Worm (Caenorhabditis elegans) whole organism, young adult: ENCODE measurements around the gene cth-2.
A peak's percentile ranks its signal among the peaks of the same experiment; 100 is the strongest.

Source experiments
- F33H1.4 ChIP-seq: fragments of 200-800 bp; sonication (Bioruptor generic); IDR thresholded peaks from 2 replicates; pipeline ENCODE4 v1.3.6; 2022; ENCODE audit warnings: missing genetic modification reagents, missing genetic modification characterization, missing compliant biosample characterization
- F37B4.10 ChIP-seq: fragments of 200-800 bp; sonication (Bioruptor generic); IDR thresholded peaks from 2 replicates; pipeline ENCODE4 v1.3.6; 2022; ENCODE audit warnings: missing genetic modification characterization, missing compliant biosample characterization
- F49E8.2 ChIP-seq: sonication (generic microtip); optimal IDR thresholded peaks from 3 replicates; lab custom pipeline; 2017; ENCODE audit warnings: missing genetic modification characterization, mild to moderate bottlenecking, missing compliant biosample characterization, antibody characterized with exemption, moderate library complexity; ENCODE audit not compliant: insufficient read depth
- K12H6.12 ChIP-seq: fragments of 200-800 bp; sonication (Bioruptor generic); optimal IDR thresholded peaks from 2 replicates; lab custom pipeline; 2018; ENCODE audit warnings: mild to moderate bottlenecking, missing genetic modification characterization, missing compliant biosample characterization
- T26A5.8 ChIP-seq: sonication (generic microtip); optimal IDR thresholded peaks from 2 replicates; lab custom pipeline; 2016; ENCODE audit warnings: missing genetic modification characterization, missing compliant biosample characterization
- Y53F4B.3 ChIP-seq: fragments of 200-800 bp; sonication (Bioruptor generic); IDR thresholded peaks from 2 replicates; pipeline ENCODE4 v1.3.6; 2022; ENCODE audit warnings: missing genetic modification reagents, missing genetic modification characterization, missing compliant biosample characterization
- Y79H2A.3 ChIP-seq: fragments of 200-800 bp; sonication (Bioruptor generic); conservative IDR thresholded peaks from 2 replicates; pipeline ENCODE4 v1.3.6; 2022; ENCODE audit warnings: missing genetic modification reagents, missing genetic modification characterization, missing compliant biosample characterization
- atf-7 ChIP-seq: sonication (generic microtip); optimal IDR thresholded peaks from 2 replicates; lab custom pipeline; 2017; ENCODE audit warnings: mild to moderate bottlenecking, missing genetic modification characterization, missing compliant biosample characterization
- attf-3 ChIP-seq: fragments of 200-800 bp; sonication (Bioruptor generic); conservative IDR thresholded peaks from 2 replicates; pipeline ENCODE4 v1.3.6; 2022; ENCODE audit warnings: missing genetic modification reagents, missing genetic modification characterization, missing compliant biosample characterization
- attf-5 ChIP-seq: fragments of 200-800 bp; sonication (Bioruptor generic); optimal IDR thresholded peaks from 2 replicates; lab custom pipeline; 2018; ENCODE audit warnings: mild to moderate bottlenecking, missing genetic modification characterization, missing compliant biosample characterization
- ccch-3 ChIP-seq: fragments of 200-800 bp; sonication (Bioruptor generic); optimal IDR thresholded peaks from 2 replicates; lab custom pipeline; 2018; ENCODE audit warnings: mild to moderate bottlenecking, missing genetic modification characterization, missing compliant biosample characterization
- cebp-1 ChIP-seq, 2 experiments: fragments of 200-800 bp in 1 of 2; sonication (Bioruptor generic) in 1 of 2; sonication (generic microtip) in 1 of 2; IDR thresholded peaks in 1 of 2; optimal IDR thresholded peaks in 1 of 2; 2 replicates each; pipeline versions ENCODE4 v1.3.6 to Lab custom; 2017 to 2022; ENCODE audit warnings: missing compliant biosample characterization in 2 of 2, missing genetic modification characterization in 2 of 2, mild to moderate bottlenecking in 1 of 2, missing genetic modification reagents in 1 of 2, moderate library complexity in 1 of 2
- ceh-40 ChIP-seq: fragments of 200-800 bp; sonication (Bioruptor generic); IDR thresholded peaks from 2 replicates; pipeline ENCODE4 v1.3.6; 2022; ENCODE audit warnings: missing genetic modification characterization, missing compliant biosample characterization
- dox-1 ChIP-seq: fragments of 200-800 bp; sonication (Bioruptor generic); IDR thresholded peaks from 2 replicates; pipeline ENCODE4 v1.3.6; 2022; ENCODE audit warnings: missing genetic modification reagents, missing genetic modification characterization, missing compliant biosample characterization
- dpff-1 ChIP-seq: sonication (generic microtip); optimal IDR thresholded peaks from 2 replicates; lab custom pipeline; 2017; ENCODE audit warnings: mild to moderate bottlenecking, missing genetic modification characterization, missing compliant biosample characterization
- egl-18 ChIP-seq: fragments of 200-800 bp; sonication (Bioruptor generic); IDR thresholded peaks from 2 replicates; pipeline ENCODE4 v1.3.6; 2022; ENCODE audit warnings: missing genetic modification reagents, missing genetic modification characterization, missing compliant biosample characterization
- hlh-12 ChIP-seq: sonication (generic microtip); optimal IDR thresholded peaks from 2 replicates; lab custom pipeline; 2016; ENCODE audit warnings: missing genetic modification characterization, missing compliant biosample characterization
- hlh-26 ChIP-seq: fragments of 200-800 bp; sonication (Bioruptor generic); conservative IDR thresholded peaks from 2 replicates; pipeline ENCODE4 v1.3.6; 2022; ENCODE audit warnings: missing genetic modification reagents, missing genetic modification characterization, missing compliant biosample characterization
- hmg-1.2 ChIP-seq: fragments of 200-800 bp; sonication (Bioruptor generic); IDR thresholded peaks from 2 replicates; pipeline ENCODE4 v1.3.6; 2022; ENCODE audit warnings: missing genetic modification reagents, missing genetic modification characterization, missing compliant biosample characterization
- hrde-1 ChIP-seq: sonication (generic microtip); optimal IDR thresholded peaks from 2 replicates; lab custom pipeline; 2016; ENCODE audit warnings: missing genetic modification characterization, mild to moderate bottlenecking, missing compliant biosample characterization, moderate library complexity, missing genotype, missing genetic modification reagents, borderline replicate concordance
- let-607 ChIP-seq, 2 experiments: fragments of 200-800 bp in 1 of 2; sonication (Bioruptor generic) in 1 of 2; sonication (generic microtip) in 1 of 2; optimal IDR thresholded peaks; 2 replicates each; lab custom pipeline; 2016 to 2018; ENCODE audit warnings: mild to moderate bottlenecking in 2 of 2, missing compliant biosample characterization in 2 of 2, missing genetic modification characterization in 2 of 2, moderate library complexity in 2 of 2, missing genotype in 1 of 2
- lin-26 ChIP-seq: fragments of 200-800 bp; sonication (Bioruptor generic); IDR thresholded peaks from 2 replicates; pipeline ENCODE4 v1.3.6; 2022; ENCODE audit warnings: missing genetic modification reagents, missing genetic modification characterization, missing compliant biosample characterization
- lin-40 ChIP-seq: sonication (generic microtip); optimal IDR thresholded peaks from 2 replicates; lab custom pipeline; 2016; ENCODE audit warnings: missing genetic modification characterization, mild to moderate bottlenecking, missing compliant biosample characterization, missing genotype, missing genetic modification reagents
- lin-54 ChIP-seq: fragments of 200-800 bp; sonication (Bioruptor generic); optimal IDR thresholded peaks from 2 replicates; lab custom pipeline; 2018; ENCODE audit warnings: mild to moderate bottlenecking, missing genetic modification characterization, missing compliant biosample characterization
- mcd-1 ChIP-seq: fragments of 200-800 bp; sonication (Bioruptor generic); IDR thresholded peaks from 2 replicates; pipeline ENCODE4 v1.3.6; 2022; ENCODE audit warnings: missing genetic modification reagents, missing genetic modification characterization, missing compliant biosample characterization
- nhr-80 ChIP-seq: sonication (generic microtip); optimal IDR thresholded peaks from 2 replicates; lab custom pipeline; 2016; ENCODE audit warnings: missing genetic modification characterization, missing compliant biosample characterization
- pha-4 ChIP-seq: fragments of 150-350 bp; sonication (generic microtip); optimal IDR thresholded peaks from 2 replicates; lab custom pipeline; 2014; ENCODE audit warnings: missing biosample characterization, missing genetic modification reagents, missing genetic modification characterization
- rec-8 ChIP-seq, 2 experiments: sonication (generic microtip); optimal IDR thresholded peaks; 2 replicates each; lab custom pipeline; 2016; ENCODE audit warnings: mild to moderate bottlenecking in 2 of 2, missing genetic modification characterization in 2 of 2, missing genetic modification reagents in 2 of 2, missing genotype in 2 of 2, missing biosample characterization in 1 of 2, missing compliant biosample characterization in 1 of 2, moderate library complexity in 1 of 2
- repo-1 ChIP-seq: sonication (generic microtip); optimal IDR thresholded peaks from 2 replicates; lab custom pipeline; 2017; ENCODE audit warnings: mild to moderate bottlenecking, missing genetic modification characterization, missing compliant biosample characterization
- sdz-38 ChIP-seq: sonication (generic microtip); optimal IDR thresholded peaks from 2 replicates; lab custom pipeline; 2016; ENCODE audit warnings: missing genotype, missing genetic modification characterization, missing compliant biosample characterization
- snpc-4 ChIP-seq, 5 experiments: fragments of 150-350 bp in 1 of 5; sonication (generic microtip) in 4 of 5; optimal IDR thresholded peaks; 2 replicates each; lab custom pipeline; 2014 to 2018; ENCODE audit warnings: missing genetic modification characterization in 5 of 5, missing biosample characterization in 3 of 5, antibody characterized with exemption in 2 of 5, mild to moderate bottlenecking in 2 of 5, missing compliant biosample characterization in 2 of 5, missing genotype in 2 of 5, moderate library complexity in 2 of 5, missing genetic modification reagents in 1 of 5
- unc-130 ChIP-seq: sonication (generic microtip); optimal IDR thresholded peaks from 2 replicates; lab custom pipeline; 2016; ENCODE audit warnings: missing genetic modification reagents, missing genetic modification characterization, missing compliant biosample characterization
- unc-62 ChIP-seq: fragments of 150-350 bp; optimal IDR thresholded peaks from 2 replicates; lab custom pipeline; 2014; ENCODE audit warnings: missing biosample characterization, missing genetic modification reagents, missing genetic modification characterization
- xnd-1 ChIP-seq: sonication (generic microtip); optimal IDR thresholded peaks from 2 replicates; lab custom pipeline; 2016; ENCODE audit warnings: missing genotype, missing genetic modification reagents, missing genetic modification characterization, missing compliant biosample characterization
- ztf-18 ChIP-seq: sonication (generic microtip); optimal IDR thresholded peaks from 2 replicates; lab custom pipeline; 2016; ENCODE audit warnings: missing genotype, mild to moderate bottlenecking, missing genetic modification characterization, missing compliant biosample characterization
- ztf-26 ChIP-seq: sonication (generic microtip); optimal IDR thresholded peaks from 2 replicates; lab custom pipeline; 2017; ENCODE audit warnings: missing genetic modification characterization, missing compliant biosample characterization
- ztf-3 ChIP-seq: fragments of 200-800 bp; sonication (Bioruptor generic); optimal IDR thresholded peaks from 2 replicates; lab custom pipeline; 2018; ENCODE audit warnings: mild to moderate bottlenecking, missing genetic modification characterization, missing compliant biosample characterization

Gene cth-2

DNA sequence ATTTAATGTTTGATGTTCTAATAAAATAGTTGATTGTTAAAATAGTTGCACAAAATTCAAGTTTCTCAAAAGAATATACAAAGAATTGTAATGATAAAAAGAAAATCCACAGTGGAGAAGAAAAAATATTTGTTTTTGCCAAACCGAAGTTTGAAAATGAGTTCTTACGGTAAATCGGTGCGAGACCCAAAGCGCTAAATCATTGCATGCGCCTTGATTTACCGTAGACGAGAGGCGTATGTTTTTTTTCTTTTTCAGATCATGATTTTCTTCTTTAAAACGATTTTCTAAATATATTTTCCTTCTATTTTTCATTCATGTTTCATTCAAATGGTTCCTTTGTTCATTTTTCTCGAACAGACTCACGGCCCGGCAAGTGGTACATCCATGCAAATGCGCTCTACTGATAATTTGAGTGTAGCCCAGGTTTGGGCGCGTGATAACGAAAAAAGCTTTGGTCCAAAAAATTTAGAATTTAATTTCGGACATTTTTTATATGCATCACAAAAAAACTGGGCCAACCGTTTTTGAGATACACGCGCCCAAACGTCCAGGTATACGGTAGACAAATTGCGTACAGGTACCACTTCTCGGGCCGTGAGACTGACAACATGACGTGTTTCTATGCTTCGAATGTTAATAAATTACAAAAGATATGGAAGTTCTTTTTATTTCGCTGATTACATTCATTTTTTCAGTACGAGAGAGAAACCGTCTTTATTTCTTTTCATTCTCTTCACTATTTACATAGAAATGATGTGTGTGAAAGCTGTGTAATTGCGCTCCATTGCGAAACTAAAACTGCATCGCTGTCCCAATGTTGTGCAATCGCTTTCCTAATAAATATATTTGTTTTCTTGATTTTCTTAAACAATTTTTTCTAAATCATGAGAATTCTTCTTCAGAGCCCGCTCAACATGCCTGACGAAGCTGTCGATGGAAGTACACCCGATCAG, 32.6 kb downstream of the cth-2 start, which contains the start of gene znf-598 (continued):
- TF ChIP-seq T26A5.8 (tag; lab: Kevin White, UChicago): no peak
- peak; percentile 77 for TF ChIP-seq xnd-1
- no peak for TF ChIP-seq unc-62

DNA sequence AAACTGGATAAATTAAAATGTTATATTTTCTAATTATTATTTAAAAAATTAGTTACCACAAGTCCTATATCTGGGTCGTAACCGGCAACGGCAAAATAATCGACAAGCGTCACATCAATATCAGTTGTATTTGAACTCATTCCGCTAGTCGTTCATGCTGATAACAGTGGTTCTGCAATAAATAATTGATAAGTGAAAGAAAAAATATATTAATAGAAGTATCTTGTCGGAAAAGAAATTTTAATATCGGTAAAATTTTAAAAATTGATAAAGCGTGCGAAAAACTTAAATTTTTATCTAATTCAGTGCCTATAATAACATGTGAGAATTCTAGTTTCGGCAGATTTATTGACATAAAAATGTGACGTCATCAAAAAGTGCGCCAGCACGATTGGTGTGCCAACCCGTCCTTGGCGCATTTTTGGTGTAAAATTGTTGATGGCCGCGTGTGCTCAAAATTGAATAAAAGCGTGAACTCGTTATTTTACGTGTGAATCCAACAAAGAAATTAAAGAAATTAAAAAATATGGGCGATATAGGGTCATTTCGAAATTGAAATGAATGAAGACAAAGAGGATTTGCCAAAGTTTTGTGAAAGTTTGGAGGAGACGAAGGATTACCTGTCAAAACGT, 35.3 kb downstream of the cth-2 start, which contains the start of the genes lst-6 and lst-5:
Gene lst-6, minus strand, starts transcription at position 140 of the 632 bp plus-strand sequence.
Gene lst-5, plus strand, starts transcription at position 544 of the 632 bp plus-strand sequence.
- TF ChIP-seq lin-26: no peak
- TF ChIP-seq dox-1 (GFP tag; lab: Robert Waterston, UW): 0 out of 2 replicates have a peak, but pooled peaks have one; percentile 33
- no peak for TF ChIP-seq repo-1
- TF ChIP-seq cebp-1 (GFP tag; IDR thresholded peaks at IDR 0.05; lab: Robert Waterston, UW): no peak
- TF ChIP-seq cebp-1 (tag; optimal IDR thresholded peaks at IDR 0.05; lab: Kevin White, UChicago): peak; percentile 54
- TF ChIP-seq F37B4.10 (GFP tag; lab: Robert Waterston, UW): no peak
- no peak for TF ChIP-seq hlh-26
- TF ChIP-seq dpff-1: no peak
- TF ChIP-seq xnd-1: no peak
- TF ChIP-seq hlh-12 (tag; lab: Kevin White, UChicago): no peak
- no peak for TF ChIP-seq rec-8 (tag; optimal IDR thresholded peaks at IDR 0.05; lab: Kevin White, UChicago)
- peak; percentile 57 for TF ChIP-seq atf-7 (tag; lab: Kevin White, UChicago)
- no peak for TF ChIP-seq hrde-1 (tag; lab: Kevin White, UChicago)
- no peak for TF ChIP-seq ztf-26
- TF ChIP-seq ceh-40 (GFP tag; lab: Robert Waterston, UW): no peak
- TF ChIP-seq let-607 (tag; optimal IDR thresholded peaks at IDR 0.05; lab: Kevin White, UChicago): peak in 1 of 2 experiments; percentile 23
- no peak for TF ChIP-seq Y79H2A.3 (GFP tag; lab: Robert Waterston, UW)
- no peak for TF ChIP-seq unc-130 (GFP tag; lab: Kevin White, UChicago)
- no peak for TF ChIP-seq egl-18 (GFP tag; lab: Robert Waterston, UW)
- TF ChIP-seq ccch-3 (GFP tag; lab: Kevin White, UChicago): no peak
- TF ChIP-seq hmg-1.2: peak; percentile 25; the same call in 1 of the 2 replicates
- TF ChIP-seq pha-4 (tag; lab: Kevin White, UChicago): no peak
- peak; percentile 56 for TF ChIP-seq attf-5
- peak; percentile 41 for TF ChIP-seq lin-40 (tag; lab: Kevin White, UChicago)
- TF ChIP-seq attf-3 (GFP tag; lab: Robert Waterston, UW): peak; percentile 49; the same call in 1 of the 2 replicates
- no peak for TF ChIP-seq K12H6.12 (tag; lab: Kevin White, UChicago)
- no peak for TF ChIP-seq sdz-38 (tag; lab: Kevin White, UChicago)
- peak; percentile 69 for TF ChIP-seq nhr-80 (tag; lab: Kevin White, UChicago)
- TF ChIP-seq ztf-18 (tag; lab: Kevin White, UChicago): peak; percentile 90
- TF ChIP-seq lin-54: peak; percentile 17
- no peak for TF ChIP-seq ztf-3
- TF ChIP-seq Y53F4B.3 (GFP tag; lab: Robert Waterston, UW): no peak
- TF ChIP-seq snpc-4 (GFP tag; optimal IDR thresholded peaks at IDR 0.05; lab: Kevin White, UChicago): no peak
- peak in 2 of 4 experiments; percentile 10 to 46 for TF ChIP-seq snpc-4 (tag; optimal IDR thresholded peaks at IDR 0.05; lab: Kevin White, UChicago)
- no peak for TF ChIP-seq F49E8.2 (tag; lab: Kevin White, UChicago)
- TF ChIP-seq mcd-1 (GFP tag; lab: Robert Waterston, UW): peak; percentile 76
- peak; percentile 16; the same call in 1 of the 2 replicates for TF ChIP-seq F33H1.4
- TF ChIP-seq, all 124 proteins: peak for 14
